Worm (Caenorhabditis elegans) whole organism, L1 larva: ENCODE data around the gene grl-17.

Experiments
- alr-1 ChIP-seq: fragments of 200-800 bp; sonication (Bioruptor generic); optimal IDR thresholded peaks from 2 replicates; lab custom pipeline; 2018; ENCODE audit warnings: borderline replicate concordance, mild to moderate bottlenecking, missing genetic modification characterization, missing compliant biosample characterization
- aly-2 ChIP-seq: fragments of 150-350 bp; optimal IDR thresholded peaks from 2 replicates; lab custom pipeline; 2014; ENCODE audit warnings: missing biosample characterization, missing genetic modification characterization
- ama-1 ChIP-seq: fragments of 150-350 bp; optimal IDR thresholded peaks from 2 replicates; lab custom pipeline; 2014
- blmp-1 ChIP-seq: fragments of 150-350 bp; optimal IDR thresholded peaks from 2 replicates; lab custom pipeline; 2014; ENCODE audit warnings: missing biosample characterization, missing genetic modification characterization
- ceh-63 ChIP-seq: fragments of 200-800 bp; sonication (Bioruptor generic); optimal IDR thresholded peaks from 2 replicates; lab custom pipeline; 2018; ENCODE audit warnings: mild to moderate bottlenecking, missing genetic modification characterization, missing compliant biosample characterization
- ceh-90 ChIP-seq: sonication (generic microtip); optimal IDR thresholded peaks from 2 replicates; lab custom pipeline; 2016; ENCODE audit warnings: missing genetic modification characterization, missing compliant biosample characterization
- ces-1 ChIP-seq: fragments of 150-350 bp; optimal IDR thresholded peaks from 2 replicates; lab custom pipeline; 2014; ENCODE audit warnings: missing biosample characterization, missing genetic modification reagents, missing genetic modification characterization
- dpl-1 ChIP-seq, 3 experiments: fragments of 150-350 bp in 2 of 3; sonication (generic microtip) in 1 of 3; optimal IDR thresholded peaks; 2 replicates each; lab custom pipeline; 2014 to 2017; ENCODE audit warnings: missing biosample characterization in 3 of 3, missing genetic modification characterization in 3 of 3, missing genetic modification reagents in 3 of 3
- efl-1 ChIP-seq, 4 experiments: fragments of 150-350 bp; optimal IDR thresholded peaks in 3 of 4; peaks in 1 of 4; 1 replicate in 1 of 4; 2 replicates in 3 of 4; lab custom pipeline; 2014; ENCODE audit warnings: missing biosample characterization in 2 of 4, missing genetic modification characterization in 2 of 4, missing genetic modification reagents in 2 of 4
- efl-3 ChIP-seq: fragments of 200-800 bp; sonication (Bioruptor generic); optimal IDR thresholded peaks from 2 replicates; lab custom pipeline; 2018; ENCODE audit warnings: mild to moderate bottlenecking, missing genetic modification characterization, missing compliant biosample characterization
- elt-3 ChIP-seq, 6 experiments: fragments of 150-350 bp in 1 of 6; sonication (generic microtip); optimal IDR thresholded peaks; 2 replicates each; lab custom pipeline; 2017 to 2018; ENCODE audit warnings: missing biosample characterization in 6 of 6, missing genetic modification characterization in 6 of 6, inconsistent platforms in 1 of 6
- ets-5 ChIP-seq: fragments of 200-800 bp; sonication (Bioruptor generic); IDR thresholded peaks from 2 replicates; pipeline ENCODE4 v1.3.6; 2022; ENCODE audit warnings: missing genetic modification characterization, missing compliant biosample characterization
- fkh-10 ChIP-seq: sonication (generic microtip); optimal IDR thresholded peaks from 2 replicates; lab custom pipeline; 2017; ENCODE audit warnings: missing biosample characterization, missing genetic modification reagents, missing genetic modification characterization
- fkh-4 ChIP-seq: sonication (generic microtip); optimal IDR thresholded peaks from 2 replicates; lab custom pipeline; 2016; ENCODE audit warnings: missing compliant biosample characterization, missing genetic modification characterization, borderline replicate concordance
- fos-1 ChIP-seq: fragments of 150-350 bp; optimal IDR thresholded peaks from 2 replicates; lab custom pipeline; 2014; ENCODE audit warnings: missing biosample characterization, missing genetic modification characterization
- hpl-2 ChIP-seq: fragments of 150-350 bp; optimal IDR thresholded peaks from 2 replicates; lab custom pipeline; 2014; ENCODE audit warnings: missing biosample characterization, missing genetic modification reagents, missing genetic modification characterization
- irx-1 ChIP-seq: sonication (generic microtip); optimal IDR thresholded peaks from 2 replicates; lab custom pipeline; 2016; ENCODE audit warnings: missing genetic modification characterization, missing compliant biosample characterization
- jun-1 ChIP-seq: fragments of 150-350 bp; optimal IDR thresholded peaks from 2 replicates; lab custom pipeline; 2014; ENCODE audit warnings: missing biosample characterization, missing genetic modification reagents, missing genetic modification characterization
- lin-14 ChIP-seq: fragments of 200-800 bp; sonication (Bioruptor generic); optimal IDR thresholded peaks from 2 replicates; lab custom pipeline; 2018; ENCODE audit warnings: mild to moderate bottlenecking, missing genetic modification characterization, moderate library complexity, missing compliant biosample characterization
- lin-39 ChIP-seq: fragments of 150-350 bp; optimal IDR thresholded peaks from 2 replicates; lab custom pipeline; 2014; ENCODE audit warnings: missing biosample characterization, missing genetic modification reagents, missing genetic modification characterization
- lir-3 ChIP-seq: sonication (generic microtip); optimal IDR thresholded peaks from 2 replicates; lab custom pipeline; 2016; ENCODE audit warnings: mild to moderate bottlenecking, missing genetic modification characterization, moderate library complexity, missing compliant biosample characterization; ENCODE audit not compliant: poor library complexity
- mab-9 ChIP-seq: fragments of 200-800 bp; sonication (Bioruptor generic); IDR thresholded peaks from 2 replicates; pipeline ENCODE4 v1.3.6; 2022; ENCODE audit warnings: missing genetic modification reagents, missing genetic modification characterization, missing compliant biosample characterization
- mdl-1 ChIP-seq, 2 experiments: fragments of 150-350 bp; optimal IDR thresholded peaks; 2 replicates each; lab custom pipeline; 2014 to 2017; ENCODE audit warnings: missing biosample characterization in 2 of 2, missing genetic modification characterization in 2 of 2, inconsistent platforms in 1 of 2
- mef-2 ChIP-seq: fragments of 150-350 bp; optimal IDR thresholded peaks from 2 replicates; lab custom pipeline; 2014; ENCODE audit warnings: missing biosample characterization, missing genetic modification characterization
- nhr-11 ChIP-seq: fragments of 150-350 bp; optimal IDR thresholded peaks from 2 replicates; lab custom pipeline; 2014; ENCODE audit warnings: missing biosample characterization, missing genetic modification characterization
- nhr-12 ChIP-seq: sonication (generic microtip); optimal IDR thresholded peaks from 2 replicates; lab custom pipeline; 2017; ENCODE audit warnings: missing biosample characterization, missing genetic modification characterization
- nhr-19 ChIP-seq: fragments of 200-800 bp; sonication (Bioruptor generic); conservative IDR thresholded peaks from 2 replicates; pipeline ENCODE4 v1.3.6; 2022; ENCODE audit warnings: missing genetic modification characterization, missing compliant biosample characterization
- nhr-237 ChIP-seq: fragments of 150-350 bp; optimal IDR thresholded peaks from 2 replicates; lab custom pipeline; 2014; ENCODE audit warnings: missing biosample characterization, missing genetic modification characterization
- nhr-28 ChIP-seq: fragments of 150-350 bp; optimal IDR thresholded peaks from 2 replicates; lab custom pipeline; 2014; ENCODE audit warnings: missing biosample characterization, missing genetic modification characterization
- nhr-47 ChIP-seq: sonication (generic microtip); optimal IDR thresholded peaks from 2 replicates; lab custom pipeline; 2016; ENCODE audit warnings: mild to moderate bottlenecking, missing genetic modification characterization, moderate library complexity, missing compliant biosample characterization
- nhr-71 ChIP-seq: sonication (generic microtip); optimal IDR thresholded peaks from 2 replicates; lab custom pipeline; 2016; ENCODE audit warnings: mild to moderate bottlenecking, missing genetic modification characterization, moderate library complexity, missing compliant biosample characterization
- nhr-76 ChIP-seq: sonication (generic microtip); optimal IDR thresholded peaks from 2 replicates; lab custom pipeline; 2017; ENCODE audit warnings: missing biosample characterization, missing genetic modification characterization
- nhr-77 ChIP-seq: fragments of 150-350 bp; optimal IDR thresholded peaks from 2 replicates; lab custom pipeline; 2014; ENCODE audit warnings: missing biosample characterization, missing genetic modification characterization
- nhr-85 ChIP-seq: sonication (generic microtip); peaks from one replicate; lab custom pipeline; 2016; ENCODE audit warnings: missing genetic modification characterization, inconsistent platforms, missing compliant biosample characterization
- pax-3 ChIP-seq: fragments of 200-800 bp; sonication (Bioruptor generic); optimal IDR thresholded peaks from 2 replicates; lab custom pipeline; 2018; ENCODE audit warnings: mild to moderate bottlenecking, missing genetic modification characterization, moderate library complexity, missing compliant biosample characterization
- rnt-1 ChIP-seq: sonication (generic microtip); optimal IDR thresholded peaks from 2 replicates; lab custom pipeline; 2016; ENCODE audit warnings: mild to moderate bottlenecking, missing genetic modification characterization, moderate library complexity, missing compliant biosample characterization
- snu-23 ChIP-seq: sonication (generic microtip); optimal IDR thresholded peaks from 2 replicates; lab custom pipeline; 2016; ENCODE audit warnings: missing genetic modification characterization, missing compliant biosample characterization
- sup-37 ChIP-seq: fragments of 200-800 bp; sonication (Bioruptor generic); optimal IDR thresholded peaks from 2 replicates; lab custom pipeline; 2018; ENCODE audit warnings: mild to moderate bottlenecking, missing genetic modification characterization, missing compliant biosample characterization
- tbx-2 ChIP-seq: sonication (generic microtip); optimal IDR thresholded peaks from 2 replicates; lab custom pipeline; 2016; ENCODE audit warnings: missing genetic modification characterization, missing compliant biosample characterization
- tlp-1 ChIP-seq: fragments of 150-350 bp; optimal IDR thresholded peaks from 2 replicates; lab custom pipeline; 2014; ENCODE audit warnings: missing biosample characterization, missing genetic modification characterization
- unc-130 ChIP-seq: fragments of 150-350 bp; optimal IDR thresholded peaks from 2 replicates; lab custom pipeline; 2017; ENCODE audit warnings: missing biosample characterization, missing genetic modification characterization, inconsistent platforms
- xbp-1 ChIP-seq: sonication (generic microtip); optimal IDR thresholded peaks from 2 replicates; lab custom pipeline; 2016; ENCODE audit warnings: missing genetic modification characterization, missing compliant biosample characterization
- zip-4 ChIP-seq: fragments of 200-800 bp; sonication (Bioruptor generic); optimal IDR thresholded peaks from 2 replicates; lab custom pipeline; 2018; ENCODE audit warnings: mild to moderate bottlenecking, missing genetic modification characterization, moderate library complexity, missing compliant biosample characterization
- ztf-11 ChIP-seq, 2 experiments: sonication (generic microtip); optimal IDR thresholded peaks; 2 replicates each; lab custom pipeline; 2016 to 2017; ENCODE audit warnings: missing genetic modification characterization in 2 of 2, missing biosample characterization in 1 of 2, missing compliant biosample characterization in 1 of 2

Gene grl-17

ce11 chrV:13556746-13557145 is 7.0 kb downstream of the grl-17 start, which contains the start of gene cav-2 (continued):
- TF ChIP-seq ceh-90: peak; percentile 97
- peak; percentile 10 for TF ChIP-seq nhr-77 (tag; lab: Kevin White, UChicago)
- TF ChIP-seq efl-1 (optimal IDR thresholded peaks at IDR 0.05; lab: Kevin White, UChicago): peak; percentile 89 to 97
- peak; percentile 97 to 99 for TF ChIP-seq efl-1 (GFP tag; optimal IDR thresholded peaks at IDR 0.05 in 1 of 2; lab: Kevin White, UChicago)
- TF ChIP-seq rnt-1: peak; percentile 99
- no peak for TF ChIP-seq hpl-2
- peak; percentile 60 for TF ChIP-seq unc-130
- TF ChIP-seq alr-1 (tag; lab: Kevin White, UChicago): peak; percentile 12
- TF ChIP-seq elt-3 (tag; optimal IDR thresholded peaks at IDR 0.05; lab: Kevin White, UChicago): peak in 2 of 6 experiments; percentile 38 to 78
- peak; percentile 61 for TF ChIP-seq efl-3 (GFP tag; lab: Kevin White, UChicago)
- peak; percentile 68 for TF ChIP-seq lin-39 (tag; lab: Kevin White, UChicago)
- peak; percentile 56 for TF ChIP-seq nhr-237 (tag; lab: Kevin White, UChicago)
- no peak for TF ChIP-seq ama-1 (lab: Kevin White, UChicago)
- peak; percentile 98 for TF ChIP-seq fkh-4
- TF ChIP-seq tlp-1: no peak
- peak; percentile 82 for TF ChIP-seq lin-14 (GFP tag; lab: Kevin White, UChicago)
- no peak for TF ChIP-seq nhr-28 (tag; lab: Kevin White, UChicago)
- peak; percentile 96 for TF ChIP-seq lir-3
- peak; percentile 72 for TF ChIP-seq fos-1 (tag; lab: Kevin White, UChicago)
- TF ChIP-seq ets-5 (GFP tag; lab: Robert Waterston, UW): no peak
- TF ChIP-seq dpl-1 (GFP tag; optimal IDR thresholded peaks at IDR 0.05; lab: Kevin White, UChicago): peak; percentile 92 to 99 (median 96)
- TF ChIP-seq ces-1 (GFP tag; lab: Kevin White, UChicago): no peak
- TF ChIP-seq pax-3 (tag; lab: Kevin White, UChicago): peak; percentile 99
- peak; percentile 91 for TF ChIP-seq nhr-47
- TF ChIP-seq irx-1 (tag; lab: Kevin White, UChicago): peak; percentile 95
- TF ChIP-seq nhr-11 (tag; lab: Kevin White, UChicago): peak; percentile 50
- no peak for TF ChIP-seq nhr-76
- no peak for TF ChIP-seq ceh-63
- TF ChIP-seq tbx-2 (tag; lab: Kevin White, UChicago): peak; percentile 92
- peak; percentile 96 for TF ChIP-seq nhr-85
- TF ChIP-seq blmp-1 (tag; lab: Kevin White, UChicago): peak; percentile 46
- TF ChIP-seq mef-2 (tag; lab: Kevin White, UChicago): no peak
- peak; percentile 87 for TF ChIP-seq snu-23
- no peak for TF ChIP-seq nhr-12 (tag; lab: Kevin White, UChicago)
- peak; percentile 66 for TF ChIP-seq jun-1 (tag; lab: Kevin White, UChicago)
- peak; percentile 28 for TF ChIP-seq sup-37 (GFP tag; lab: Kevin White, UChicago)
- no peak for TF ChIP-seq aly-2 (tag; lab: Kevin White, UChicago)
- TF ChIP-seq mdl-1 (tag; optimal IDR thresholded peaks at IDR 0.05; lab: Kevin White, UChicago): peak in 1 of 2 experiments; percentile 50
- peak; percentile 93 for TF ChIP-seq nhr-71 (tag; lab: Kevin White, UChicago)
- peak in 1 of 2 experiments; percentile 97 for TF ChIP-seq ztf-11 (tag; optimal IDR thresholded peaks at IDR 0.05; lab: Kevin White, UChicago)
- peak; percentile 86 for TF ChIP-seq mab-9 (GFP tag; lab: Robert Waterston, UW)

DNA sequence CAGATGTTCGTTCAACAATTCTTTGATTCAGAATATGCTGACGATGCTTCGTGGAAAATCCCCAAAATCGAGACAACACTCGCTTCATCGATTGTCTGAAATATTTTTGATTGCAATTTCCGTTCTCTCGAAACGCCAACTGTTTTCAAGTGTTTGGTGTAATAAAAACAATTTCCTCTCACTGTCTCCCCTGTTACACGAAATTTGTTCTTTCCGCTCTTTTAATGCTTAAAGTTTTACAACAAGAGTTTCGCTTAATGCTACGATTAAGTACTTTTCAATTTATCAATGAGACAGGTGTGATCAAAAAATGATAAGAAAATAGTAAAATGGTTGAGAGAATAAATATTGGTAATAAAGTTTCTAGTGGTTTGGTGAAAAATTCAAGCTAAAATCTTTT is 7.4 kb downstream of the grl-17 start, which contains the start of gene C56A3.6:
C56A3.6 (minus strand) TSS at position 101 of the 400 bp plus-strand sequence.
- TF ChIP-seq xbp-1 (no peak), nhr-19 (GFP tag; lab: Robert Waterston, UW) (no peak), zip-4 (GFP tag; lab: Kevin White, UChicago) (no peak), mab-9 (GFP tag; lab: Robert Waterston, UW) (no peak), fkh-10 (GFP tag; lab: Kevin White, UChicago) (no peak), lin-14 (GFP tag; lab: Kevin White, UChicago) (no peak), nhr-71 (tag; lab: Kevin White, UChicago) (no peak), irx-1 (tag; lab: Kevin White, UChicago) (no peak)
